Fruit fly (Drosophila melanogaster): ENCODE data around the gene alphaCOP.

alphaCOP gene

DNA sequence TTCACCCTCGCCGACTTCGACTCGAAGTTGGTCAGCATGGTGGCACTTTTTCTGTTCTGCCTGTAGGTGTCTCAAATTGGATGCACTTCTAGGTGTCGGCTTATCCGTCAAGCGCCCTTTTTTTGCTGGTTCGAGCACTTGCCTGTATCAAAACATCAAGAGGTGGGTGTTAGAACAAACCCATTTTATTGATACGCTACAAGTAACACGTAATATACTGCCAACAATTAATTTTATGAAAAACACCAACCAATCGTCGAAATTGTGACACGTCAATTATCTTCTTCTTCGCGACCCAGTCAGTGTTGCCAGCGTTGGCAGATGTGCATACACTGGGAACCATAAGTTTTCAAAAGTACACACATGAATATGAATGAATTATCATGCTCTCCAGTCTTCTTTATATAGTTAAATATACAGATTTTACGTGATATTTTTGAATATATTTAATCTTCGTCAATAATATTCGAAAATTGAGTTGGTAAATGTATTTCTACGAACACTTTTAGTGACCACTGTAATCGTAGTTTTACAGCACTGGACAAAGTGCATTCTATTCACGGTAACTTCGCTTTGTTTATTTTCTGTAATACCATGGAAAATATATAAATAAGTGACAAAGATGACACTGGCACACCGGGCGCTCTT is at the start of gene alphaCOP, which contains the start of gene CG13919:
Gene alphaCOP, minus strand, starts transcription at position 280 of the 648 bp plus-strand sequence.
Gene CG13919, plus strand, starts transcription at position 548 of the 648 bp plus-strand sequence.
- TF ChIP-seq EcR (GFP tag; optimal IDR thresholded peaks at IDR 0.05) (no peak), Dll (optimal IDR thresholded peaks at IDR 0.05) (no peak), CG8478 (optimal IDR thresholded peaks at IDR 0.05) (no peak), usp (GFP tag; optimal IDR thresholded peaks at IDR 0.05) (no peak), psq (optimal IDR thresholded peaks at IDR 0.05) (no peak), pan (optimal IDR thresholded peaks at IDR 0.05) (no peak)

DNA sequence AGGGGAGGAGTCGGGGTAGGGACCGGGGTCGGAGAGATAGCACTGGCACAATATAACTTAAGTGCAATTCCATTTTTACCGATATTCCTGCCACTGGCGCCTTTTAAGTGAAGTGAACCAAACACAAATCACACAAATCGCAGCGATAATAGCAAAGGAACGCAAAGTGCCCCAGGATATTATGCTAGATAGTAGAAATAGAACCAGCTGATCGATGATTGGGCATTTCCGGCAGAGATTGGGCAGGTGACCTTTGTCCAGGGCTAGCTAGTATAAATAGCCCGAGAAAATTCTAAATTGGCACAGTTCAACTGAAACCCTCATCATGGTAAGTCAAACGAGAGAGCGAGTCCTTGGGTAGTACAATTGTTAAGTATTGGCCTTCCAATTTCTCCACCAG is 49.3 kb upstream of the alphaCOP start, which contains the start of gene CG12011:
Gene CG12011, plus strand, starts transcription at position 301 of the 400 bp plus-strand sequence.
- TF ChIP-seq CG8478 (optimal IDR thresholded peaks at IDR 0.05) (no peak), pan (optimal IDR thresholded peaks at IDR 0.05) (no peak)

DNA sequence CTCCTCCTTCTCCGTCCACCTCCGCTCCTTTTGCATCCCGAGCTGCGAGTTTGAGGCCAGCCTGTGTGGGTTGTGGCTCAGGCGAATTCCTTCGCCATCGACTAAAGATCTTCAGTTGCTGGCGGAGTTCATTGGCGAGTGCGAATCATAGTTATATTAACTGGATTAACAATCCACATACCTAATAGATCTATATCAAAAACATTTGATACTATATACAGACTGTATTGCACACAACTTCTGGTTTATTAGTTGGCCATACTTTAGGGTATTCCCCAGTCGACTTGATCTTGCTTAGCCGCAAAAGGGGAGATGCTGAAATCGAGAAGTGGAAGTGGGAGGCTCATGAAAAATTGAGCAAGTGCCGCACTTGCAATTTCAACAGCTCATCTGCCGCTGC is 47.9 kb upstream of the alphaCOP start:
- TF ChIP-seq psq (optimal IDR thresholded peaks at IDR 0.05): no peak
- TF ChIP-seq CG8478 (optimal IDR thresholded peaks at IDR 0.05): no peak
- TF ChIP-seq EcR (GFP tag; optimal IDR thresholded peaks at IDR 0.05): no peak
- TF ChIP-seq Dll (optimal IDR thresholded peaks at IDR 0.05): no peak

DNA sequence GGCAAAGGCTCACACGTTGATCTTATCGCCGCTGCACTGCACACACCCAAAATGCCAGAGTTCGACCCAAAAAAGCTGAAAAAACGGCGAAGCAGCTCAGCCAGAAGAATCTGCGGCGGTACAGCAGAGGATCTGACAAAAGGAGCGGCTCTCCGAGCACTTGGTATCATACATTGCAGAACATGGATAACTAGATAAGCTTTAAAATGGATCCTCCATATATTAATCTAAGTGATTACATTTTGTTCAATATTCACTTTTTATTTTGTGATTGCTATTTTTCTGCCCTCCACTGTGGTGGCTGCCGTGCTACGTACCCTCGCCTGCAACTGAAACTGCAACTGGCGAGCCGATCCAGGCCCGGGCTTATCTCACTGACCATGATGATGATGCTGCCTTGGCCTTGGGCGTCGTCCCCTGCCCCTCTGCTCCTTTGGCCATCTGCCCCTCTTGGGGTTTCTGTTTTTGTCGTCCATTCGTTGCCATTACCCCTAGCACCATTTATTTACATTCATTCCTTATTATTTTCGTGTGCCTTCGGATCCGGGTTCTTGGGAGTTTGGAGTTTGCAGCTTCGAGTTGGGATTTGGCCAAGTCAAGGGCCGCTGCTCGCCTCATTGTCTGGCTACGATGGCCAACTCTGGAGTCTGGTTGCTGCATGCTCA is 47.3 kb upstream of the alphaCOP start:
- TF ChIP-seq psq (optimal IDR thresholded peaks at IDR 0.05): no peak
- no peak for TF ChIP-seq Dll (optimal IDR thresholded peaks at IDR 0.05)
- TF ChIP-seq usp (GFP tag; optimal IDR thresholded peaks at IDR 0.05): no peak
- peak in 1 of 2 experiments; percentile 18 for TF ChIP-seq EcR (GFP tag; optimal IDR thresholded peaks at IDR 0.05)
- TF ChIP-seq CG8478 (optimal IDR thresholded peaks at IDR 0.05): no peak
- TF ChIP-seq pan (optimal IDR thresholded peaks at IDR 0.05): no peak

DNA sequence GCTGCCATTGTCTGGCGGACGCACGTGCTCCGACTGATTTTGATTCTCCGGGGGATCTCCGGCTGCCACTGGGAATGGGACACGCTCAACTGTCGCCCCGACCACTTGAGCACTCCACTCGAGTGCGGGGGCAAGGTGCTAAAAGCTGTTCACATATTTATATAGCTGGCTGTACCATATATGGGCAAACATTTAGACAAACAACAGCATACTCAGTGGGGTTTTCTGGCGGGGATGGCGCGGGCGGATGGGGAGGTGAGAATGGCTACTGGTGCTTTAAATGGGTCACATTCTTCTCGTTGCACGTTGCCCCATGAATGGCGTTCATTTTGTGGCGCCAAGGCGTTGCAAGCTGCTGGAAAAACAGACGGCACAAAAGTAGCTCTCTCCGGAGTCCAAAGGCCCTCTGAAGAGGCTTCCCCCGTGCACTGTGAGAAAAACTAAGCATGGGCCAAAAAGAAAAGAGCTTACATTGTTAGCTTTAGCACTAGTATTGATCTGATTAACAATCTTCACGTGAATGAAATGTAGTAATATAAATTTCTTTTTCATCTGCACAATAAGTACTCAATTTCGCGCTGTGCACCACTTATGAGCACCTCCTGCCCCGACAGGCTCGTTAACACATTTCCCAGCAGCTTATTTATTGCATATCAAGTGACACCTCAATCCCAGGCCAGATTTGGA is 45.9 kb upstream of the alphaCOP start:
- TF ChIP-seq EcR (GFP tag; optimal IDR thresholded peaks at IDR 0.05) (no peak), psq (optimal IDR thresholded peaks at IDR 0.05) (no peak), usp (GFP tag; optimal IDR thresholded peaks at IDR 0.05) (no peak), Dll (optimal IDR thresholded peaks at IDR 0.05) (no peak), CG8478 (optimal IDR thresholded peaks at IDR 0.05) (no peak), pan (optimal IDR thresholded peaks at IDR 0.05) (no peak)

DNA sequence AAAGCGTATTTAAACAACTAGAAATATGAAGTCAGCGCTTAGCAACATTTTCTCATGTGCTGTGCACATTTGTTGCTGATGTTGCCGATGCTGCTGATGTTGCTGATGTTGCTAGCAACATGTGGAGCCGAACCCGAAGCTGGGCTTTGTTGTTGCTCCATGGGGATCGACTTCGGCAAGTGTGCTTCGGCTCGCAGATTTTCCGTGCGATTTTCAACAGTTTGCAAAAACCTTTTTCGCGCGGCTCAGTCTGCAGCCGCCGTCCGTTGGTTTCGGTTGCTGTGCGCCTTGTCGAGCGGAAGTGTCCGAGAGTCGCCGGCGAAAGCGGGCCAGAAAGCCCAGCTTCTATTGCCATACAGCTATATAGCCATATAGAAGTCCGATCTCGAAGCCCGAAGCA is 43.6 kb upstream of the alphaCOP start:
- no peak for TF ChIP-seq usp (GFP tag; optimal IDR thresholded peaks at IDR 0.05)
- TF ChIP-seq psq (optimal IDR thresholded peaks at IDR 0.05): no peak
- TF ChIP-seq Dll (optimal IDR thresholded peaks at IDR 0.05): no peak
- TF ChIP-seq pan (optimal IDR thresholded peaks at IDR 0.05): no peak
- no peak for TF ChIP-seq CG8478 (optimal IDR thresholded peaks at IDR 0.05)
- TF ChIP-seq EcR (GFP tag; optimal IDR thresholded peaks at IDR 0.05): no peak

DNA sequence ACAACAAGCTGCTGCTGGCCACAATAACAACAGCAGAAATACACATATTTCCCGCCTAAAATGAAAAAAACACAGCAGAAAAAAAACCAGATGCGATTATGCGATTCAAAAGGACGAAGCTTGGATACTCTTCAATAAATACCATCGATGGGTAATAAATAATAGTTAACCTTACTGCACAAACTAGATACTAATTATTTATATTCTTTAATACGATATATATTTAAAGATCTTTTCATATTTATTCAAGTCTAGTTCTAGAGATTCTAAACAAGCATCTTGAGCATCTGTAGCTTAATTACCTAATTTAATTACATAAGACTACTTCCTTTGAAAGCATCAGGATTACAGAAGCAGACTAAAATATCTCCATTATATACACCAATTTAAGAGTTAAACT is 43.2 kb upstream of the alphaCOP start:
- TF ChIP-seq CG8478 (optimal IDR thresholded peaks at IDR 0.05) (no peak), pan (optimal IDR thresholded peaks at IDR 0.05) (no peak), usp (GFP tag; optimal IDR thresholded peaks at IDR 0.05) (no peak)

DNA sequence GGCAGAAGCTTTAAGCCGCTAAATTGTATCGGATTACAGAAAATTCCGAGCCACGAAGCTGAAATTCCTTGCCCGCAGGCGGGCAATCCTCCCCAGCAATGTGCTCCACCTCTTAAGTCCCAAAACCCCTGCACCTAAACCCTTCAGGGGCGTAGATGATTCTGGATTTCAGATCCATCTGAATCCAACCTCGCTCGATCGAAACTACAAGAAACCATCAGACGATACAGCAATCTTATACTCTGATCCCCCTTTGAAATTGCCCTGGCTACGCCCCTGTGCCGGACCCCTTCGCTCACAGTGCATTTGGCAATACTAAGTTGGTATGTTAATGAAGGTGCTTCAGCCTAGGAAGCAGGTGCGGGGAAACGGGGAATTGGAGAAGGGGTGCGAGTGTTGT is 38.1 kb upstream of the alphaCOP start:
- TF ChIP-seq EcR (GFP tag; optimal IDR thresholded peaks at IDR 0.05): no peak
- no peak for TF ChIP-seq pan (optimal IDR thresholded peaks at IDR 0.05)
- no peak for TF ChIP-seq Dll (optimal IDR thresholded peaks at IDR 0.05)
- no peak for TF ChIP-seq psq (optimal IDR thresholded peaks at IDR 0.05)
- TF ChIP-seq usp (GFP tag; optimal IDR thresholded peaks at IDR 0.05): no peak
- TF ChIP-seq CG8478 (optimal IDR thresholded peaks at IDR 0.05): no peak

DNA sequence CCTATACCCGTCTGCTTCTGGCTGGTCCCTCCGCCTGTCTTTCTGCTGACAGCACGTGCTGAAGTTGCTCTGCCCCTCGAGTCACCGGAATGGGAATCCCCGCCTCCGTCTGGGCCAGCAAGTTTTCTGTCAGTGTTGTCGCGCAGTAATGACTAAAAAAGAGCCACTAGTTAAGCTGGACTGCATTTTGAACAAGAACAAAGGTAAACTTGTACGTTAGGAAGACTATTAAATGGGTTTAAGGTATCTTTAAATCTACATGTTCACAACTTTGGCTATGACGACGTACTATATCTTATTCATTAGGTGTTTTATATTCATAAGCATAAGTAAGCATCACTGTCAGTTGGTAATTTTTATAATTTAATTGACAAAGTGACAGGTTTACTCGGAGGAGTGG is 34.4 kb upstream of the alphaCOP start:
- TF ChIP-seq pan (optimal IDR thresholded peaks at IDR 0.05): no peak
- TF ChIP-seq CG8478 (optimal IDR thresholded peaks at IDR 0.05): no peak
- no peak for TF ChIP-seq EcR (GFP tag; optimal IDR thresholded peaks at IDR 0.05)
- TF ChIP-seq Dll (optimal IDR thresholded peaks at IDR 0.05): no peak

DNA sequence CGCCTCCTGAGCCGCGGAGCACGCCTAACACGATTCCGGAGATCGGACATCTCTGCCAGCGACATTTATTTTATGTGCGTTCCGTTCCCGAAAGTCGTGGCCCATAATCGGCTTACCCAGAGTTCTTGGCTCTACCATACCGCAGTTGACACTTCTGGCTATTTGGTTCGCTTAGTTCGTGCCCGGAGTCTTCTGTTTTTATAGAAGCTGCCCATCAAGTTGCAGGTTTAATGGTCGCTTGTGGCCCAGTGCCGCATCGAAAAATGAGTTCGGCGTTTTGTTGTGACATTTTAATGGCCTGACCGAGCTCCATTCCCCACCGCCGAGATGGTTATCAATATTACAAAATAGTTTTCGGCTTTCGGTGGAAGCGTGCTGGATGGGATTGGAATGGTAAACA is 31.2 kb upstream of the alphaCOP start:
- TF ChIP-seq psq (optimal IDR thresholded peaks at IDR 0.05) (no peak), usp (GFP tag; optimal IDR thresholded peaks at IDR 0.05) (no peak)

DNA sequence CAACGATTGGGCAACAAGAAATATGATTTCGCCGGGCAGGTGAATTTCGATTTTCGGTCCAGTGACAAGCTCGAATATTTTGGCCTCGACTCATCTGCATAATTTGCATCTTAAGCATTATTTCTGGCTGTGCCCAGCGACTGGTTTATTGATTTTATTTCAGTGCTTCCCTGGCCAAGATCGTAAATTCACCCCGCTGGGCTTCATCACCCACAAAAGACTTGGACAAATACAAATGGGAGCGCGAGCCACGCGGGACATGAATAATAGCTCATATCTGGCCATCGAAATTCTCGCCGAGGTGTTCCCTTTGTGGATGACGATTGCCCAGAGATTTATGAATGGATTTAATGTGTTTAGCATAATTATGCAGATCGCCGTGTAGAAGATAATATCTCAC is 30.2 kb upstream of the alphaCOP start:
- no peak for TF ChIP-seq EcR (GFP tag; optimal IDR thresholded peaks at IDR 0.05)
- TF ChIP-seq CG8478 (optimal IDR thresholded peaks at IDR 0.05): no peak
- no peak for TF ChIP-seq pan (optimal IDR thresholded peaks at IDR 0.05)
- no peak for TF ChIP-seq usp (GFP tag; optimal IDR thresholded peaks at IDR 0.05)
- TF ChIP-seq psq (optimal IDR thresholded peaks at IDR 0.05): no peak

DNA sequence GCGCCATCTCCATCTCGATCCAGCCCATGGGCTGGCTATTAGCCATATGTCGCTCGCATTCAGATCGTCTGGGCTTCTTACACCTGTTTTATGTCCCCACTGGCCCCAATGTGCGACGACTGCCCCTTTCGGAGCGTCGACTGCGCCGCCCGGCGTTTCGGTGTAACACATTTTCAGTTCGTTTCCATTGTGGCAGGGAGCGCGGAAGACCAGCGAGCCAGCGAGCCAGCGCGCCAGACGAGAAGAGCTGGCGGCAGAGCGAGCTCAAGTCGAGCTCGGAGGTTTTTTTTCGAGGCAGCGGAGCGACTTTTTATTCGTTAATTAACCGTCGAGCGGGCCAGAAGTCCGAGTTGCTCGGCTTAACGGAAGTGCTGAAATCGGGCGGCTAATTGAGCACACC is 29.4 kb upstream of the alphaCOP start, which contains the start of gene CG7991:
Gene CG7991, plus strand, starts transcription at position 329 of the 400 bp plus-strand sequence.
- TF ChIP-seq CG8478 (optimal IDR thresholded peaks at IDR 0.05): no peak

DNA sequence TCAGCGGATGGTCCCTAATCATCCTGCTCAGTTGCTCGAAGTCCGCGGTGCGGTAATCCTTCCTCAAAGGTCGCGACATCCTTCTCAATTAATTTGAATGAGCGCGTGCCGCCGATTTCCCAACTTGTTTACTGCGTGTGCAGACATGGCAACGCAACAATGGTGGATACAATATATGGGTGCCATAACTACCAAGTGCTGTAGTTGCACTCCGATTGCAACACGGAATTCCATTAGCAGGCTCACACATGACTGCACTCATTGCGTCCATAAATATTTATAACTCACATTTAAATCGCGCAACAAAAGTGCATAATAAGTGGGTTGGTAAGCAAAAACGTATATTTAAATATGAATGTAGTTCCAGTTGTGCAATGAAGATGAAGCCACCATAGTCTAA is 27.6 kb upstream of the alphaCOP start, which contains the start of gene CG13930:
Gene CG13930, minus strand, starts transcription at position 101 of the 400 bp plus-strand sequence.
- TF ChIP-seq CG8478 (optimal IDR thresholded peaks at IDR 0.05) (no peak), pan (optimal IDR thresholded peaks at IDR 0.05) (no peak), usp (GFP tag; optimal IDR thresholded peaks at IDR 0.05) (no peak), psq (optimal IDR thresholded peaks at IDR 0.05) (no peak), Dll (optimal IDR thresholded peaks at IDR 0.05) (no peak), EcR (GFP tag; optimal IDR thresholded peaks at IDR 0.05) (no peak)
